Worm (Caenorhabditis elegans) whole organism, L3 larva: ENCODE data around the gene C47E12.3.

Experiments used
- R02D3.7 ChIP-seq: fragments of 150-350 bp; optimal IDR thresholded peaks from 2 replicates; lab custom pipeline; 2014; ENCODE audit warnings: missing biosample characterization, missing genetic modification characterization
- ZK546.5 ChIP-seq: sonication (generic microtip); optimal IDR thresholded peaks from 2 replicates; lab custom pipeline; 2017; ENCODE audit warnings: missing biosample characterization, missing genetic modification characterization
- aly-2 ChIP-seq: fragments of 150-350 bp; optimal IDR thresholded peaks from 2 replicates; lab custom pipeline; 2014; ENCODE audit warnings: missing biosample characterization, missing genetic modification characterization
- ama-1 ChIP-seq: fragments of 150-350 bp; optimal IDR thresholded peaks from 2 replicates; lab custom pipeline; 2018
- ceh-28 ChIP-seq: fragments of 150-350 bp; optimal IDR thresholded peaks from 2 replicates; lab custom pipeline; 2014; ENCODE audit warnings: missing biosample characterization, missing genetic modification reagents, missing genetic modification characterization
- ceh-82 ChIP-seq: fragments of 150-350 bp; optimal IDR thresholded peaks from 2 replicates; lab custom pipeline; 2014; ENCODE audit warnings: missing biosample characterization, missing genetic modification characterization
- daf-12 ChIP-seq: fragments of 150-350 bp; optimal IDR thresholded peaks from 2 replicates; lab custom pipeline; 2014; ENCODE audit warnings: missing biosample characterization, missing genetic modification reagents, missing genetic modification characterization
- egl-27 ChIP-seq: sonication (generic microtip); optimal IDR thresholded peaks from 4 replicates; lab custom pipeline; 2017; ENCODE audit warnings: missing biosample characterization, missing genetic modification reagents, missing genetic modification characterization
- elt-2 ChIP-seq: sonication (generic microtip); optimal IDR thresholded peaks from 2 replicates; lab custom pipeline; 2016; ENCODE audit warnings: missing genetic modification reagents, mild to moderate bottlenecking, missing genetic modification characterization, missing compliant biosample characterization
- elt-3 ChIP-seq, 3 experiments: fragments of 150-350 bp in 1 of 3; sonication (generic microtip) in 2 of 3; optimal IDR thresholded peaks; 2 replicates in 2 of 3; 4 replicates in 1 of 3; lab custom pipeline; 2014 to 2017; ENCODE audit warnings: missing biosample characterization in 3 of 3, missing genetic modification characterization in 3 of 3
- eor-1 ChIP-seq, 2 experiments: fragments of 150-350 bp; optimal IDR thresholded peaks; 2 replicates each; lab custom pipeline; 2014 to 2018; ENCODE audit warnings: missing biosample characterization in 2 of 2, missing genetic modification characterization in 2 of 2
- fkh-10 ChIP-seq: sonication (generic microtip); optimal IDR thresholded peaks from 2 replicates; lab custom pipeline; 2017; ENCODE audit warnings: missing biosample characterization, missing genetic modification reagents, missing genetic modification characterization
- fkh-2 ChIP-seq: fragments of 150-350 bp; optimal IDR thresholded peaks from 2 replicates; lab custom pipeline; 2014; ENCODE audit warnings: missing biosample characterization, missing genetic modification reagents, missing genetic modification characterization
- fos-1 ChIP-seq: fragments of 150-350 bp; optimal IDR thresholded peaks from 2 replicates; lab custom pipeline; 2014; ENCODE audit warnings: missing biosample characterization, missing genetic modification characterization
- hmg-11 ChIP-seq: sonication (generic microtip); optimal IDR thresholded peaks from 2 replicates; lab custom pipeline; 2016; ENCODE audit warnings: missing genetic modification characterization, missing compliant biosample characterization
- jun-1 ChIP-seq: fragments of 150-350 bp; optimal IDR thresholded peaks from 2 replicates; lab custom pipeline; 2014; ENCODE audit warnings: missing biosample characterization, missing genetic modification reagents, missing genetic modification characterization
- lin-15B ChIP-seq: fragments of 150-350 bp; optimal IDR thresholded peaks from 2 replicates; lab custom pipeline; 2014; ENCODE audit warnings: missing biosample characterization, missing genetic modification characterization
- lin-39 ChIP-seq: fragments of 150-350 bp; optimal IDR thresholded peaks from 2 replicates; lab custom pipeline; 2018; ENCODE audit warnings: missing biosample characterization, missing genetic modification reagents, missing genetic modification characterization
- mdl-1 ChIP-seq: fragments of 150-350 bp; optimal IDR thresholded peaks from 2 replicates; lab custom pipeline; 2014; ENCODE audit warnings: missing biosample characterization, missing genetic modification characterization
- mml-1 ChIP-seq: fragments of 150-350 bp; sonication (generic microtip); optimal IDR thresholded peaks from 3 replicates; lab custom pipeline; 2014; ENCODE audit warnings: missing biosample characterization, missing genetic modification characterization
- nfya-1 ChIP-seq: sonication (generic microtip); optimal IDR thresholded peaks from 2 replicates; lab custom pipeline; 2017; ENCODE audit warnings: missing genetic modification characterization, mild to moderate bottlenecking, missing compliant biosample characterization, antibody characterized with exemption, moderate library complexity; ENCODE audit not compliant: insufficient read depth
- nhr-11 ChIP-seq: fragments of 150-350 bp; optimal IDR thresholded peaks from 2 replicates; lab custom pipeline; 2014; ENCODE audit warnings: missing biosample characterization, missing genetic modification characterization
- nhr-12 ChIP-seq: fragments of 150-350 bp; optimal IDR thresholded peaks from 2 replicates; lab custom pipeline; 2014; ENCODE audit warnings: missing biosample characterization, missing genetic modification characterization
- nhr-23 ChIP-seq: fragments of 150-350 bp; optimal IDR thresholded peaks from 2 replicates; lab custom pipeline; 2014; ENCODE audit warnings: missing biosample characterization, missing genetic modification reagents, missing genetic modification characterization
- nhr-237 ChIP-seq: fragments of 150-350 bp; optimal IDR thresholded peaks from 2 replicates; lab custom pipeline; 2014; ENCODE audit warnings: missing biosample characterization, missing genetic modification characterization
- nhr-28 ChIP-seq: fragments of 150-350 bp; optimal IDR thresholded peaks from 2 replicates; lab custom pipeline; 2014; ENCODE audit warnings: missing biosample characterization, missing genetic modification characterization
- nhr-43 ChIP-seq: sonication (generic microtip); optimal IDR thresholded peaks from 2 replicates; lab custom pipeline; 2016; ENCODE audit warnings: mild to moderate bottlenecking, missing genetic modification characterization, missing compliant biosample characterization; ENCODE audit not compliant: poor library complexity, severe bottlenecking
- nhr-67 ChIP-seq: fragments of 150-350 bp; optimal IDR thresholded peaks from 2 replicates; lab custom pipeline; 2014; ENCODE audit warnings: missing biosample characterization, missing genetic modification characterization
- nhr-76 ChIP-seq: fragments of 150-350 bp; sonication (generic microtip); optimal IDR thresholded peaks from 5 replicates; lab custom pipeline; 2014; ENCODE audit warnings: missing biosample characterization, missing genetic modification characterization
- nhr-77 ChIP-seq: fragments of 150-350 bp; optimal IDR thresholded peaks from 2 replicates; lab custom pipeline; 2014; ENCODE audit warnings: missing biosample characterization, missing genetic modification characterization
- skn-1 ChIP-seq: fragments of 150-350 bp; optimal IDR thresholded peaks from 2 replicates; lab custom pipeline; 2014; ENCODE audit warnings: missing biosample characterization, missing genetic modification characterization
- snpc-4 ChIP-seq: fragments of 150-350 bp; optimal IDR thresholded peaks from 2 replicates; lab custom pipeline; 2014; ENCODE audit warnings: missing biosample characterization, missing genetic modification characterization
- tbx-2 ChIP-seq: sonication (generic microtip); optimal IDR thresholded peaks from 2 replicates; lab custom pipeline; 2016; ENCODE audit warnings: mild to moderate bottlenecking, missing genetic modification characterization, missing compliant biosample characterization
- unc-39 ChIP-seq: sonication (generic microtip); optimal IDR thresholded peaks from 4 replicates; lab custom pipeline; 2017; ENCODE audit warnings: missing biosample characterization, missing genetic modification characterization
- unc-62 ChIP-seq: fragments of 150-350 bp; sonication (generic microtip); optimal IDR thresholded peaks from 4 replicates; lab custom pipeline; 2014; ENCODE audit warnings: missing biosample characterization, missing genetic modification reagents, missing genetic modification characterization
- zag-1 ChIP-seq: fragments of 150-350 bp; optimal IDR thresholded peaks from 2 replicates; lab custom pipeline; 2014; ENCODE audit warnings: missing biosample characterization, missing genetic modification characterization
- ztf-11 ChIP-seq: fragments of 150-350 bp; optimal IDR thresholded peaks from 2 replicates; lab custom pipeline; 2014; ENCODE audit warnings: missing biosample characterization, missing genetic modification characterization

The C47E12.3 gene

ce11 chrIV:10001748-10002147 is at the start of gene C47E12.3:
C47E12.3 (minus strand) TSS chrIV:10001848.
- TF ChIP-seq fos-1 (tag; lab: Kevin White, UChicago) (no peak), lin-39 (no peak), nhr-67 (no peak), nhr-23 (tag; lab: Kevin White, UChicago) (no peak), hmg-11 (no peak), mdl-1 (tag; lab: Kevin White, UChicago) (no peak), ama-1 (lab: Kevin White, UChicago) (no peak)

DNA sequence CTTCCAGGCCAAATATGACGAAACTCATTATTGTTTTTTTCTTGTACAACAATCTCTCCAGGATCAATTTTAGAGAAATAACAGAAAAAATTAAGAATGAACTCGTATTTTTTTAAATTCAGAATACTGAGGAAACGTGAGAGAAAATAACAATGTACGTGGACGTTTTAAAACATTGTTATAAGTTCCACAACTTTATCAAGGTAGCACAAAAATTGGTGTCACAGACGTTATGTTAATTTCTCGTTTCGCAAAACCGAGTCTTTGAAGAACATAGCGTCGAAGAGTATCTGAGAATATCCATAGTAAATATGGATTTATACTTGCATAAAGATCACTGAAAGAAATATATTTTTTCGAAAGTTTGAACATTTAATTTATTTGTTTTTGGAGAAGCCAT is 49.4 kb upstream of the C47E12.3 start, which contains the start of gene T04B2.8:
Gene T04B2.8, minus strand, starts transcription at position 101 of the 400 bp plus-strand sequence.
- TF ChIP-seq nhr-77 (tag; lab: Kevin White, UChicago), result no peak
- TF ChIP-seq unc-62 (GFP tag; lab: Kevin White, UChicago), result no peak
- TF ChIP-seq nhr-43 (tag; lab: Kevin White, UChicago), result no peak
- TF ChIP-seq ztf-11 (tag; lab: Kevin White, UChicago), result no peak
- no peak for TF ChIP-seq nhr-76 (tag; lab: Kevin White, UChicago)
- TF ChIP-seq ZK546.5 (tag; lab: Kevin White, UChicago), result no peak
- TF ChIP-seq snpc-4, result no peak
- TF ChIP-seq tbx-2 (tag; lab: Kevin White, UChicago), result no peak
- no peak for TF ChIP-seq lin-15B (tag; lab: Kevin White, UChicago)
- TF ChIP-seq lin-39, result no peak
- TF ChIP-seq nhr-237 (tag; lab: Kevin White, UChicago), result no peak
- no peak for TF ChIP-seq egl-27
- no peak for TF ChIP-seq nhr-28 (tag; lab: Kevin White, UChicago)
- TF ChIP-seq eor-1 (tag; optimal IDR thresholded peaks at IDR 0.05; lab: Kevin White, UChicago), result no peak
- no peak for TF ChIP-seq elt-3 (tag; optimal IDR thresholded peaks at IDR 0.05; lab: Kevin White, UChicago)

DNA sequence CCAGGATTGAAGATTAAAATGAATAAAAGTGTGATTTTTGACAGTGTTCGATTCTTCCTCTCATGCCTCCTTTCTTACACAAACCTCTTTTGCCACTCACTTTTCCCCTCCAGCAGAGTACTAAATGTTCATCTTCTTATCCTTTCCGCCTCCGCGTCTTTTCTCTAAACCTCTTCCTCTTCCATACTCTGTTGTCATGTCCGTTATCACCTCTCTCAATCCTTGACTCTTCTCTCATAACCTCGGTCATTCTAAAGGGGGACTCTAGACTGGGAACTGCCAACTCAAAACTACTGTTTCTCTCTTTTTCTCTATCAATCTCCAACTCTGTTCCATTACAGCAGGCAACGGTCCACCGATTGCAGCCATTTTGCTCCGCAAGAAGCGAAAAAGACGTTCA is 46.6 kb upstream of the C47E12.3 start:
- no peak for TF ChIP-seq ama-1 (lab: Kevin White, UChicago)
- TF ChIP-seq snpc-4, result no peak
- TF ChIP-seq nhr-11 (tag; lab: Kevin White, UChicago), result no peak
- TF ChIP-seq fkh-10 (GFP tag; lab: Kevin White, UChicago), result no peak
- TF ChIP-seq unc-39 (tag; lab: Kevin White, UChicago), result no peak
- no peak for TF ChIP-seq lin-39
- no peak for TF ChIP-seq mml-1 (tag; lab: Kevin White, UChicago)

DNA sequence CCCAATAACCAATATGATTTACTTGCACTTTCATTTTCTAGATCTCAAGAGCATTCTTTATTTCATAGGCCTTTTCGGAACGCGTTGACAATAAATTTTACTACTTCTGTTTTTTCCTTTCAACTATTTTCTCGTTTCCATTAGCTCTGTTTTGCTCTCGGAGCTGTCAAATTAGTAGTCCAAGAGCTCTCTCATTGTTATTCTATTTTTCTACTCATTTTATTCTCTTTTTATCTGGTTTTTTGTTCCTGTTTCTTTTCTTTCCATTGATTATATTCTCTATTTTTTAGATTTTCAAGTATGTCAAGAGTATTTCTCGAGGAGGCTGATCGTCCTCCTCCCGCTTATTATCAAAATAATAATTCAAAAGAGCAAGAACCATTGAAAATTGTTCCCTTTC is 45.5 kb upstream of the C47E12.3 start, which contains the start of gene T04B2.3:
Gene T04B2.3, plus strand, starts transcription at position 301 of the 400 bp plus-strand sequence.
- TF ChIP-seq skn-1 (tag; lab: Kevin White, UChicago) (no peak), elt-2 (tag; lab: Kevin White, UChicago) (no peak), nhr-23 (tag; lab: Kevin White, UChicago) (no peak), nfya-1 (tag; lab: Kevin White, UChicago) (no peak), lin-39 (no peak), lin-15B (tag; lab: Kevin White, UChicago) (no peak), nhr-237 (tag; lab: Kevin White, UChicago) (no peak), fkh-2 (tag; lab: Kevin White, UChicago) (no peak), aly-2 (tag; lab: Kevin White, UChicago) (no peak), zag-1 (tag; lab: Kevin White, UChicago) (no peak), R02D3.7 (no peak), nhr-11 (tag; lab: Kevin White, UChicago) (no peak), elt-3 (tag; optimal IDR thresholded peaks at IDR 0.05; lab: Kevin White, UChicago) (no peak), unc-62 (GFP tag; lab: Kevin White, UChicago) (no peak), tbx-2 (tag; lab: Kevin White, UChicago) (no peak), ceh-82 (tag; lab: Kevin White, UChicago) (no peak), jun-1 (tag; lab: Kevin White, UChicago) (no peak), ceh-28 (tag; lab: Kevin White, UChicago) (no peak), fkh-10 (GFP tag; lab: Kevin White, UChicago) (no peak)

DNA sequence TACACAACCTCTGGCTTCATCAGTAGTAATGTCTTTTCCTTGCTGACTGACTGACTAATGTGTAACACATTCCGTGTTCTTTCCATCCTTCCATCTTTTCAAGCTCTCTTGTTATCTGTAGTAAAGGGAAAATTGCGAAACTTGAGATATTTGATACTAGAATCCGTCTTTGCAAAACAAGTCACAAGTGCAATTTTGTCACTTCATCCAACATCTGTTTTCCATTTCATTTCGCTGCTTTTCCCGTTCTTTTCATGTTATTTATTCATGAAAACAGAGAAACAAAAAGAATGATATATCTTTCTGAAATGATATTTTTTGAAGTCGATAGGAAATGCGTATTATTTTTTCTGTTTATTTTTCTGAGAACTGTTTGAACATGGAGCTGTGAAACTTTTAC is 44.4 kb upstream of the C47E12.3 start:
- TF ChIP-seq tbx-2 (tag; lab: Kevin White, UChicago) (no peak), nhr-12 (no peak), daf-12 (tag; lab: Kevin White, UChicago) (no peak), fkh-2 (tag; lab: Kevin White, UChicago) (no peak), lin-39 (peak; percentile 1)
- TF ChIP-seq, all 47 proteins: peak for 1
